Worm (Caenorhabditis elegans) whole organism, young adult: ENCODE measurements around the gene chil-24.
A peak's percentile ranks its signal among the peaks of the same experiment; 100 is the strongest.
"Not testable (repeated sequence)": the region's sequence is repeated elsewhere in the genome, so short reads cannot be mapped to it uniquely, and the experiment has no call there.

Source experiments
- B0019.2 ChIP-seq: fragments of 200-800 bp; sonication (Bioruptor generic); conservative IDR thresholded peaks from 2 replicates; pipeline ENCODE4 v1.3.6; 2022; ENCODE audit warnings: missing genetic modification reagents, missing genetic modification characterization, missing compliant biosample characterization
- F39B2.1 ChIP-seq: fragments of 200-800 bp; sonication (Bioruptor generic); IDR thresholded peaks from 2 replicates; pipeline ENCODE4 v1.3.6; 2022; ENCODE audit warnings: missing genetic modification reagents, missing genetic modification characterization, missing compliant biosample characterization
- T07F8.4 ChIP-seq: sonication (generic microtip); optimal IDR thresholded peaks from 2 replicates; lab custom pipeline; 2016; ENCODE audit warnings: mild to moderate bottlenecking, missing genetic modification characterization, moderate library complexity, missing compliant biosample characterization
- Y53F4B.3 ChIP-seq: fragments of 200-800 bp; sonication (Bioruptor generic); IDR thresholded peaks from 2 replicates; pipeline ENCODE4 v1.3.6; 2022; ENCODE audit warnings: missing genetic modification reagents, missing genetic modification characterization, missing compliant biosample characterization
- ama-1 ChIP-seq, 3 experiments: fragments of 150-350 bp in 1 of 3; sonication (generic microtip) in 2 of 3; optimal IDR thresholded peaks; 2 replicates each; lab custom pipeline; 2014 to 2018; ENCODE audit warnings: missing biosample characterization in 2 of 3, missing genetic modification characterization in 2 of 3, missing genetic modification reagents in 2 of 3
- atf-7 ChIP-seq: sonication (generic microtip); optimal IDR thresholded peaks from 2 replicates; lab custom pipeline; 2017; ENCODE audit warnings: mild to moderate bottlenecking, missing genetic modification characterization, missing compliant biosample characterization
- attf-5 ChIP-seq: fragments of 200-800 bp; sonication (Bioruptor generic); optimal IDR thresholded peaks from 2 replicates; lab custom pipeline; 2018; ENCODE audit warnings: mild to moderate bottlenecking, missing genetic modification characterization, missing compliant biosample characterization
- ccch-3 ChIP-seq: fragments of 200-800 bp; sonication (Bioruptor generic); optimal IDR thresholded peaks from 2 replicates; lab custom pipeline; 2018; ENCODE audit warnings: mild to moderate bottlenecking, missing genetic modification characterization, missing compliant biosample characterization
- cebp-2 ChIP-seq: fragments of 200-800 bp; sonication (Bioruptor generic); IDR thresholded peaks from 2 replicates; pipeline ENCODE4 v1.3.6; 2022; ENCODE audit warnings: missing genetic modification characterization, missing compliant biosample characterization
- ceh-100 ChIP-seq: fragments of 200-800 bp; sonication (Bioruptor generic); IDR thresholded peaks from 2 replicates; pipeline ENCODE4 v1.3.6; 2022; ENCODE audit warnings: missing genetic modification reagents, missing genetic modification characterization, missing compliant biosample characterization
- ceh-40 ChIP-seq: fragments of 200-800 bp; sonication (Bioruptor generic); IDR thresholded peaks from 2 replicates; pipeline ENCODE4 v1.3.6; 2022; ENCODE audit warnings: missing genetic modification characterization, missing compliant biosample characterization
- ceh-58 ChIP-seq: fragments of 200-800 bp; sonication (Bioruptor generic); IDR thresholded peaks from 2 replicates; pipeline ENCODE4 v1.3.6; 2022; ENCODE audit warnings: missing genetic modification characterization, missing compliant biosample characterization
- dpff-1 ChIP-seq: sonication (generic microtip); optimal IDR thresholded peaks from 2 replicates; lab custom pipeline; 2017; ENCODE audit warnings: mild to moderate bottlenecking, missing genetic modification characterization, missing compliant biosample characterization
- egl-44 ChIP-seq: fragments of 200-800 bp; sonication (Bioruptor generic); IDR thresholded peaks from 2 replicates; pipeline ENCODE4 v1.3.6; 2022; ENCODE audit warnings: missing genetic modification reagents, missing genetic modification characterization, missing compliant biosample characterization
- hlh-12 ChIP-seq: sonication (generic microtip); optimal IDR thresholded peaks from 2 replicates; lab custom pipeline; 2016; ENCODE audit warnings: missing genetic modification characterization, missing compliant biosample characterization
- hlh-26 ChIP-seq: fragments of 200-800 bp; sonication (Bioruptor generic); conservative IDR thresholded peaks from 2 replicates; pipeline ENCODE4 v1.3.6; 2022; ENCODE audit warnings: missing genetic modification reagents, missing genetic modification characterization, missing compliant biosample characterization
- hmg-1.2 ChIP-seq: fragments of 200-800 bp; sonication (Bioruptor generic); IDR thresholded peaks from 2 replicates; pipeline ENCODE4 v1.3.6; 2022; ENCODE audit warnings: missing genetic modification reagents, missing genetic modification characterization, missing compliant biosample characterization
- hrde-1 ChIP-seq: sonication (generic microtip); optimal IDR thresholded peaks from 2 replicates; lab custom pipeline; 2016; ENCODE audit warnings: missing genetic modification characterization, mild to moderate bottlenecking, missing compliant biosample characterization, moderate library complexity, missing genotype, missing genetic modification reagents, borderline replicate concordance
- hsf-1 ChIP-seq: fragments of 200-800 bp; sonication (Bioruptor generic); IDR thresholded peaks from 2 replicates; pipeline ENCODE4 v1.3.6; 2022; ENCODE audit warnings: missing genetic modification reagents, missing genetic modification characterization, missing compliant biosample characterization
- let-526 ChIP-seq: fragments of 200-800 bp; sonication (Bioruptor generic); IDR thresholded peaks from 2 replicates; pipeline ENCODE4 v1.3.6; 2022; ENCODE audit warnings: missing genetic modification reagents, missing genetic modification characterization, missing compliant biosample characterization
- lin-40 ChIP-seq: sonication (generic microtip); optimal IDR thresholded peaks from 2 replicates; lab custom pipeline; 2016; ENCODE audit warnings: missing genetic modification characterization, mild to moderate bottlenecking, missing compliant biosample characterization, missing genotype, missing genetic modification reagents
- lsl-1 ChIP-seq: fragments of 200-800 bp; sonication (Bioruptor generic); optimal IDR thresholded peaks from 2 replicates; lab custom pipeline; 2018; ENCODE audit warnings: mild to moderate bottlenecking, missing genetic modification characterization, moderate library complexity, missing compliant biosample characterization
- lsy-27 ChIP-seq: sonication (generic microtip); optimal IDR thresholded peaks from 2 replicates; lab custom pipeline; 2017; ENCODE audit warnings: missing genetic modification characterization, mild to moderate bottlenecking, missing compliant biosample characterization, antibody characterized with exemption, missing genotype, borderline replicate concordance; ENCODE audit not compliant: insufficient read depth
- madf-3 ChIP-seq: fragments of 200-800 bp; sonication (Bioruptor generic); IDR thresholded peaks from 2 replicates; pipeline ENCODE4 v1.3.6; 2022; ENCODE audit warnings: missing genetic modification reagents, missing genetic modification characterization, missing compliant biosample characterization
- nhr-90 ChIP-seq: sonication (generic microtip); optimal IDR thresholded peaks from 2 replicates; lab custom pipeline; 2016; ENCODE audit warnings: missing genotype, mild to moderate bottlenecking, missing genetic modification characterization, missing compliant biosample characterization
- snpc-1.1 ChIP-seq: sonication (generic microtip); optimal IDR thresholded peaks from 2 replicates; lab custom pipeline; 2017; ENCODE audit warnings: missing genetic modification characterization, mild to moderate bottlenecking, missing compliant biosample characterization, antibody characterized with exemption, moderate library complexity, missing genotype, missing genetic modification reagents; ENCODE audit not compliant: insufficient read depth
- sptf-2 ChIP-seq: fragments of 200-800 bp; sonication (Bioruptor generic); optimal IDR thresholded peaks from 2 replicates; lab custom pipeline; 2018; ENCODE audit warnings: mild to moderate bottlenecking, missing genetic modification characterization, missing compliant biosample characterization
- tbp1 ChIP-seq: fragments of 200-800 bp; sonication (Bioruptor generic); optimal IDR thresholded peaks from 2 replicates; lab custom pipeline; 2018; ENCODE audit warnings: mild to moderate bottlenecking, missing genetic modification characterization, missing compliant biosample characterization
- xnd-1 ChIP-seq: sonication (generic microtip); optimal IDR thresholded peaks from 2 replicates; lab custom pipeline; 2016; ENCODE audit warnings: missing genotype, missing genetic modification reagents, missing genetic modification characterization, missing compliant biosample characterization
- zim-3 ChIP-seq: sonication (generic microtip); optimal IDR thresholded peaks from 2 replicates; lab custom pipeline; 2017; ENCODE audit warnings: mild to moderate bottlenecking, missing genetic modification characterization, moderate library complexity, missing compliant biosample characterization
- ztf-22 ChIP-seq: fragments of 200-800 bp; sonication (Bioruptor generic); optimal IDR thresholded peaks from 2 replicates; lab custom pipeline; 2018; ENCODE audit warnings: mild to moderate bottlenecking, missing genetic modification characterization, moderate library complexity, missing compliant biosample characterization

The chil-24 gene

DNA sequence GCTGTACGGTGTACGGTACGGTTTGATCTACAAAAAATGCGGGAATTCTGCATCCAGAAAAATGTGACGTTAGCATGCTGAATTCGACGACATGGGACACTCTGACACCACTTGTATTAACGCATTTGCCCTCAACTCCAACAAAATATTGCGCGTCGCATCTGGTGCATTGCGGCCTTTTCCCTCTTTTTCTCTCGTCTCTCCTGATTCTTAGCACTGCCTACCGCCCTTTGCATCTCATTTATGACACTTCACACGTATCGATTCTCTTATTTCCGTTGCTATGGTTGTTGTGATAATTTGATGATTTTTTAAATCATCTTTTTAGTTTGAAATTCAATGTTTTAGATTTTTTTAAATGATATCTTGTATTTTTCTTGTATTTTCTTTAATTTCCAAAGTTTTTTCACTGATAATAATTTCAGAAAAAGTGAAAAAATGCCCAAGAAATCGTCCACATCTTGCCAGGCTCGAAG lies 10.0 kb upstream of the chil-24 start, which contains the start of gene T10D4.6:
Gene T10D4.6 (plus strand): TSS at position 426 of the 476 bp plus-strand sequence.
- peak; percentile 84; the same call in 1 of the 2 replicates for TF ChIP-seq hmg-1.2 (GFP tag; lab: Robert Waterston, UW)
- TF ChIP-seq attf-5, result peak; percentile 83
- TF ChIP-seq ccch-3, result no peak

DNA sequence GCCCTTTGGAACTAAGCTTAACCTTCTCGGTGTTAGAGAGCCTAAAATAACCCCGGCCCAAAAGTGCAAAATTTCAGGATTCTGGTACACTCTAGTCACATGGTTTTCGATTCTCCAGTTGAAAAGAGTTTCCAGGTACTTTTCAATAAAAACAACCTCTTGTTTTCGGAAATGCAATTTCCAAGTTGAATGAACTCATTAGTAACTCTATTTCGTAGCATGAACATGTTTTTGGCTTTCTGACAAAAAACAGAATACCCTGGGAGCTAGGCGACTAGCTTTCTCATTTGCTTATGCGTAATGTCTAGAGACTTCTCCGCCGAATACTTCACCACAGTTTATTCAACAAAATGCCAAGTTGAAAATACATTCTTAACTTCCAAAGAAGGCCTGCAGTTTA lies 5.8 kb upstream of the chil-24 start, which contains the start of gene srh-71:
Gene srh-71 (plus strand): TSS at position 301 of the 400 bp plus-strand sequence.
- no peak for TF ChIP-seq Y53F4B.3 (GFP tag; lab: Robert Waterston, UW)
- no peak for TF ChIP-seq egl-44
- TF ChIP-seq hlh-12 (tag; lab: Kevin White, UChicago), result no peak
- TF ChIP-seq hmg-1.2 (GFP tag; lab: Robert Waterston, UW), result no peak
- TF ChIP-seq sptf-2 (GFP tag; lab: Kevin White, UChicago), result no peak
- no peak for TF ChIP-seq ama-1 (optimal IDR thresholded peaks at IDR 0.05; lab: Kevin White, UChicago)
- no peak for TF ChIP-seq ama-1 (GFP tag; optimal IDR thresholded peaks at IDR 0.05; lab: Kevin White, UChicago)
- TF ChIP-seq ceh-58 (GFP tag; lab: Robert Waterston, UW), result no peak
- no peak for TF ChIP-seq T07F8.4 (tag; lab: Kevin White, UChicago)
- no peak for TF ChIP-seq let-526 (GFP tag; lab: Robert Waterston, UW)
- TF ChIP-seq B0019.2 (GFP tag; lab: Robert Waterston, UW), result no peak
- TF ChIP-seq lsl-1 (GFP tag; lab: Kevin White, UChicago), result no peak
- TF ChIP-seq hsf-1 (GFP tag; lab: Robert Waterston, UW), result no peak
- no peak for TF ChIP-seq snpc-1.1 (tag; lab: Kevin White, UChicago)
- TF ChIP-seq xnd-1, result no peak
- TF ChIP-seq lsy-27 (tag; lab: Kevin White, UChicago), result no peak
- no peak for TF ChIP-seq tbp1 (GFP tag; lab: Kevin White, UChicago)
- TF ChIP-seq hrde-1 (tag; lab: Kevin White, UChicago), result no peak
- TF ChIP-seq zim-3 (tag; lab: Kevin White, UChicago), result no peak
- TF ChIP-seq ztf-22 (GFP tag; lab: Kevin White, UChicago), result no peak
- TF ChIP-seq dpff-1, result no peak

- TF ChIP-seq cebp-2 (GFP tag; lab: Robert Waterston, UW) (no peak), lin-40 (tag; lab: Kevin White, UChicago) (no peak), atf-7 (tag; lab: Kevin White, UChicago) (no peak), F39B2.1 (no peak), ceh-100 (GFP tag; lab: Robert Waterston, UW) (no peak), madf-3 (no peak), ceh-58 (GFP tag; lab: Robert Waterston, UW) (no peak), hlh-26 (GFP tag; lab: Robert Waterston, UW) (no peak)
Observed at ce11 chrII:3126341-3126740, 2.6 kb upstream of the chil-24 start, which contains the start of gene ins-19. ins-19 (minus strand) TSS chrII:3126441.

DNA sequence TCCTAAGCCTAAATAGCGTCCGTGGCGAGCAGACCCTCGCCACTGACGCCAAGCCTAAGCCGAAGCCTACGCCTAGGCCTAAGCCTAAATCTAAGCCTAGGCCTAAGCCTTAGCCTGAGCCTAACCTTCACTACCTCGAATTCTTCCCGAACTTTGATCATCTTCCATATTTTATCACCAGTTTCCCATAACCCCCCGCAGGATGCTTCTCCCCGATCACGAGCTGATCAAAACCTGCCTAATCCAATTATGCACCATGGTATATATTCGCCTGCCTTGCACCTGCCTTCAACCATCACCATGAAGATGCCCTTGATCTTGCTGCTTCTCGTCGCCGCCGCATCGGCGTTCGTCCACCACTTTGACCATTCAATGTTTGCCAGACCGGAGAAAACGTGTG lies 2.2 kb upstream of the chil-24 start, which contains the start of gene ins-31:
Gene ins-31 (plus strand): TSS at position 301 of the 400 bp plus-strand sequence.
- TF ChIP-seq Y53F4B.3 (GFP tag; lab: Robert Waterston, UW); ceh-40 (GFP tag; lab: Robert Waterston, UW); nhr-90 (tag; lab: Kevin White, UChicago): not testable (repeated sequence)
- TF ChIP-seq, all 124 proteins: peak for 0; not testable (repeated sequence) for 124
